Fruit fly (Drosophila melanogaster) whole organism, embryonic: ENCODE results near the gene CG6051.

Experiments
- Antp ChIP-seq: fragments of 200-800 bp; sonication (Bioruptor generic); optimal IDR thresholded peaks from 3 replicates; lab custom pipeline; 2016; ENCODE audit warnings: missing biosample characterization, missing genetic modification characterization
- CG10274 ChIP-seq: fragments of 200-800 bp; sonication (Bioruptor generic); optimal IDR thresholded peaks from 3 replicates; lab custom pipeline; 2017; ENCODE audit warnings: missing biosample characterization, mild to moderate bottlenecking, missing genetic modification characterization
- CG12744 ChIP-seq: fragments of 200-800 bp; sonication (Bioruptor generic); optimal IDR thresholded peaks from 2 replicates; lab custom pipeline; 2016; ENCODE audit warnings: missing biosample characterization, missing genetic modification characterization
- CG14441 ChIP-seq: fragments of 200-800 bp; sonication (Bioruptor generic); IDR thresholded peaks from 2 replicates; pipeline ENCODE4 v1.3.6; 2022; ENCODE audit warnings: missing biosample characterization, missing genetic modification characterization
- CG14667 ChIP-seq: fragments of 200-800 bp; sonication (Bioruptor generic); IDR thresholded peaks from 2 replicates; pipeline ENCODE4 v1.3.6; 2022; ENCODE audit warnings: missing biosample characterization, missing genetic modification characterization
- CG15269 ChIP-seq: fragments of 200-800 bp; sonication (Bioruptor generic); optimal IDR thresholded peaks from 2 replicates; lab custom pipeline; 2018; ENCODE audit warnings: missing biosample characterization, mild to moderate bottlenecking, missing genetic modification characterization, moderate library complexity
- CG15696 ChIP-seq: fragments of 200-800 bp; sonication (Bioruptor generic); optimal IDR thresholded peaks from 2 replicates; lab custom pipeline; 2019; ENCODE audit warnings: missing biosample characterization, mild to moderate bottlenecking, missing genetic modification characterization, moderate library complexity
- CG17568 ChIP-seq: fragments of 200-800 bp; sonication (Bioruptor generic); optimal IDR thresholded peaks from 2 replicates; lab custom pipeline; 2018; ENCODE audit warnings: missing biosample characterization, mild to moderate bottlenecking, missing genetic modification characterization, moderate library complexity
- CG3163 ChIP-seq: fragments of 200-800 bp; sonication (Bioruptor generic); optimal IDR thresholded peaks from 3 replicates; lab custom pipeline; 2016; ENCODE audit warnings: missing biosample characterization, missing genetic modification characterization
- CG32767 ChIP-seq: fragments of 200-800 bp; sonication (Bioruptor generic); IDR thresholded peaks from 2 replicates; pipeline ENCODE4 v1.3.6; 2022; ENCODE audit warnings: missing biosample characterization, missing genetic modification characterization
- CG3838 ChIP-seq: fragments of 200-800 bp; sonication (Bioruptor generic); optimal IDR thresholded peaks from 3 replicates; lab custom pipeline; 2016; ENCODE audit warnings: missing biosample characterization, missing genetic modification characterization
- CG4360 ChIP-seq: fragments of 200-800 bp; sonication (Bioruptor generic); IDR thresholded peaks from 2 replicates; pipeline ENCODE4 v1.3.6; 2022; ENCODE audit warnings: missing biosample characterization, missing genetic modification characterization
- CG6654 ChIP-seq: fragments of 200-800 bp; sonication (Bioruptor generic); optimal IDR thresholded peaks from 2 replicates; lab custom pipeline; 2017; ENCODE audit warnings: missing biosample characterization, mild to moderate bottlenecking, missing genetic modification characterization
- CG7928 ChIP-seq: fragments of 200-800 bp; sonication (Bioruptor generic); optimal IDR thresholded peaks from 2 replicates; lab custom pipeline; 2017; ENCODE audit warnings: missing biosample characterization, mild to moderate bottlenecking, missing genetic modification characterization
- CG8281 ChIP-seq: fragments of 200-800 bp; sonication (Bioruptor generic); optimal IDR thresholded peaks from 2 replicates; lab custom pipeline; 2018; ENCODE audit warnings: missing biosample characterization, mild to moderate bottlenecking, missing genetic modification characterization, moderate library complexity
- CG8924 ChIP-seq: fragments of 200-800 bp; optimal IDR thresholded peaks from 3 replicates; lab custom pipeline; 2019; ENCODE audit warnings: missing biosample characterization, mild to moderate bottlenecking, missing genetic modification characterization, moderate library complexity
- Chrac-16 ChIP-seq: fragments of 200-800 bp; sonication (Bioruptor generic); optimal IDR thresholded peaks from 3 replicates; lab custom pipeline; 2016; ENCODE audit warnings: missing biosample characterization, missing genetic modification characterization
- CrebB ChIP-seq: fragments of 200-800 bp; sonication (Bioruptor generic); optimal IDR thresholded peaks from 3 replicates; lab custom pipeline; 2018; ENCODE audit warnings: missing biosample characterization, mild to moderate bottlenecking, missing genetic modification characterization
- Dfd ChIP-seq, 2 experiments: fragments of >200 bp; optimal IDR thresholded peaks; 2 replicates each; lab custom pipeline; 2017; ENCODE audit warnings: missing biosample characterization in 2 of 2, missing genetic modification characterization in 2 of 2
- Dip2 ChIP-seq: fragments of 200-800 bp; sonication (Bioruptor generic); IDR thresholded peaks from 2 replicates; pipeline ENCODE4 v1.3.6; 2022; ENCODE audit warnings: missing biosample characterization, missing genetic modification characterization
- Dp ChIP-seq: fragments of 200-800 bp; sonication (Bioruptor generic); optimal IDR thresholded peaks from 2 replicates; lab custom pipeline; 2018; ENCODE audit warnings: missing biosample characterization, mild to moderate bottlenecking, missing genetic modification characterization, moderate library complexity
- Gug ChIP-seq: fragments of 200-800 bp; sonication (Bioruptor generic); IDR thresholded peaks from 4 replicates; pipeline ENCODE4 v1.3.6; 2022; ENCODE audit warnings: missing biosample characterization, missing genetic modification characterization
- Hmr ChIP-seq: fragments of 200-800 bp; sonication (Bioruptor generic); optimal IDR thresholded peaks from 3 replicates; lab custom pipeline; 2017; ENCODE audit warnings: mild to moderate bottlenecking, missing biosample characterization, missing genetic modification reagents, missing genetic modification characterization
- Hr3 ChIP-seq: fragments of 200-800 bp; sonication (Bioruptor generic); optimal IDR thresholded peaks from 3 replicates; lab custom pipeline; 2016; ENCODE audit warnings: missing biosample characterization, missing genetic modification characterization
- Hr51 ChIP-seq, 2 experiments: fragments of 200-800 bp; sonication (Bioruptor generic); optimal IDR thresholded peaks; 2 replicates in 1 of 2; 3 replicates in 1 of 2; lab custom pipeline; 2016 to 2018; ENCODE audit warnings: missing biosample characterization in 2 of 2, missing genetic modification characterization in 2 of 2, mild to moderate bottlenecking in 1 of 2, moderate library complexity in 1 of 2
- Hsf ChIP-seq: fragments of 200-800 bp; sonication (Bioruptor generic); optimal IDR thresholded peaks from 3 replicates; lab custom pipeline; 2016; ENCODE audit warnings: missing biosample characterization, missing genetic modification characterization
- Mes4 ChIP-seq: fragments of 200-800 bp; sonication (Bioruptor generic); optimal IDR thresholded peaks from 2 replicates; lab custom pipeline; 2016; ENCODE audit warnings: missing biosample characterization, missing genetic modification characterization
- NFAT ChIP-seq: fragments of 200-800 bp; sonication (Bioruptor generic); IDR thresholded peaks from 2 replicates; pipeline ENCODE4 v1.3.6; 2022; ENCODE audit warnings: missing biosample characterization, missing genetic modification characterization
- NK7.1 ChIP-seq: fragments of 200-800 bp; sonication (Bioruptor generic); optimal IDR thresholded peaks from 3 replicates; lab custom pipeline; 2016; ENCODE audit warnings: missing biosample characterization, missing genetic modification characterization
- Oli ChIP-seq: fragments of 200-800 bp; sonication (Bioruptor generic); optimal IDR thresholded peaks from 2 replicates; lab custom pipeline; 2018; ENCODE audit warnings: missing biosample characterization, mild to moderate bottlenecking, missing genetic modification characterization, moderate library complexity
- Side ChIP-seq: fragments of 200-800 bp; sonication (Bioruptor generic); optimal IDR thresholded peaks from 2 replicates; lab custom pipeline; 2016; ENCODE audit warnings: missing biosample characterization, missing genetic modification characterization
- Spps ChIP-seq: fragments of 200-800 bp; sonication (Bioruptor generic); optimal IDR thresholded peaks from 2 replicates; lab custom pipeline; 2018; ENCODE audit warnings: missing biosample characterization, mild to moderate bottlenecking, missing genetic modification characterization
- TFAM ChIP-seq: fragments of 200-800 bp; sonication (Bioruptor generic); optimal IDR thresholded peaks from 2 replicates; lab custom pipeline; 2017; ENCODE audit warnings: missing biosample characterization, missing genetic modification characterization, inconsistent platforms
- bigmax ChIP-seq: fragments of 200-800 bp; sonication (Bioruptor generic); optimal IDR thresholded peaks from 2 replicates; lab custom pipeline; 2018; ENCODE audit warnings: missing biosample characterization, mild to moderate bottlenecking, missing genetic modification characterization
- cato ChIP-seq: fragments of 200-800 bp; sonication (Bioruptor generic); optimal IDR thresholded peaks from 2 replicates; lab custom pipeline; 2016; ENCODE audit warnings: missing biosample characterization, missing genetic modification characterization, borderline replicate concordance
- chif ChIP-seq, 2 experiments: fragments of 200-800 bp; sonication (Bioruptor generic); optimal IDR thresholded peaks; 3 replicates each; lab custom pipeline; 2016; ENCODE audit warnings: missing biosample characterization in 2 of 2, missing genetic modification characterization in 2 of 2
- chn ChIP-seq: fragments of 200-800 bp; sonication (Bioruptor generic); optimal IDR thresholded peaks from 2 replicates; lab custom pipeline; 2016; ENCODE audit warnings: missing biosample characterization, missing genetic modification characterization
- esg ChIP-seq: fragments of 200-800 bp; sonication (Bioruptor generic); conservative IDR thresholded peaks from 2 replicates; pipeline ENCODE4 v1.3.6; 2022; ENCODE audit warnings: missing biosample characterization, missing genetic modification characterization
- fru ChIP-seq: fragments of >200 bp; optimal IDR thresholded peaks from 2 replicates; lab custom pipeline; 2017
- lilli ChIP-seq: fragments of 200-800 bp; sonication (Bioruptor generic); optimal IDR thresholded peaks from 3 replicates; lab custom pipeline; 2016; ENCODE audit warnings: missing biosample characterization, missing genetic modification characterization
- lov ChIP-seq, 2 experiments: fragments of 200-800 bp in 1 of 2; fragments of >200 bp in 1 of 2; sonication (Bioruptor generic) in 1 of 2; IDR thresholded peaks in 1 of 2; optimal IDR thresholded peaks in 1 of 2; 2 replicates in 1 of 2; 3 replicates in 1 of 2; pipeline versions ENCODE4 v1.3.6 to Lab custom; 2017 to 2022; ENCODE audit warnings: missing biosample characterization in 1 of 2, missing genetic modification characterization in 1 of 2
- onecut ChIP-seq: fragments of 200-800 bp; sonication (Bioruptor generic); IDR thresholded peaks from 2 replicates; pipeline ENCODE4 v1.3.6; 2022; ENCODE audit warnings: missing biosample characterization, missing genetic modification characterization
- otp ChIP-seq: fragments of 200-800 bp; sonication (Bioruptor generic); IDR thresholded peaks from 3 replicates; pipeline ENCODE4, ENCODE4 v1.3.6; 2022; ENCODE audit warnings: missing biosample characterization, missing genetic modification characterization
- pan ChIP-seq, 4 experiments: fragments of >200 bp in 3 of 4; fragments of 200-800 bp in 1 of 4; sonication (Bioruptor generic) in 1 of 4; optimal IDR thresholded peaks in 3 of 4; IDR thresholded peaks in 1 of 4; 2 replicates each; pipeline versions ENCODE4 v1.3.6 to Lab custom; 2017 to 2022; ENCODE audit warnings: missing biosample characterization in 2 of 4, missing genetic modification characterization in 2 of 4, mixed read lengths in 1 of 4
- pfk ChIP-seq: fragments of 200-800 bp; sonication (Bioruptor generic); optimal IDR thresholded peaks from 2 replicates; lab custom pipeline; 2018; ENCODE audit warnings: missing biosample characterization, mild to moderate bottlenecking, missing genetic modification characterization, moderate library complexity
- pros ChIP-seq: fragments of 200-800 bp; sonication (Bioruptor generic); optimal IDR thresholded peaks from 3 replicates; lab custom pipeline; 2019; ENCODE audit warnings: missing biosample characterization, mild to moderate bottlenecking, missing genetic modification characterization, moderate library complexity
- ro ChIP-seq: fragments of 200-800 bp; sonication (Bioruptor generic); IDR thresholded peaks from 2 replicates; pipeline ENCODE4 v1.3.6; 2022; ENCODE audit warnings: missing biosample characterization, missing genetic modification characterization
- scrt ChIP-seq: fragments of 200-800 bp; sonication (Bioruptor generic); optimal IDR thresholded peaks from 2 replicates; lab custom pipeline; 2018; ENCODE audit warnings: missing biosample characterization, mild to moderate bottlenecking, missing genetic modification characterization, moderate library complexity
- sob ChIP-seq: fragments of 200-800 bp; sonication (Bioruptor generic); IDR thresholded peaks from 2 replicates; pipeline ENCODE4 v1.3.6; 2022; ENCODE audit warnings: missing biosample characterization, missing genetic modification characterization
- trh ChIP-seq: fragments of 200-800 bp; sonication (Bioruptor generic); optimal IDR thresholded peaks from 2 replicates; lab custom pipeline; 2016; ENCODE audit warnings: missing biosample characterization, missing genetic modification characterization
- twi ChIP-seq: fragments of 200-800 bp; optimal IDR thresholded peaks from 2 replicates; lab custom pipeline; 2019; ENCODE audit warnings: missing biosample characterization, mild to moderate bottlenecking, missing genetic modification characterization, moderate library complexity

The CG6051 gene

dm6 chr3R:27137914-27138323 is 12.9 kb downstream of the CG6051 start (continued):
- TF ChIP-seq scrt (no peak), onecut (GFP tag; lab: Robert Waterston, UW) (no peak), CG17568 (no peak), Mes4 (GFP tag; lab: Kevin White, UChicago) (peak; percentile 60), pan (optimal IDR thresholded peaks at IDR 0.05; lab: Kevin White, UChicago) (no peak), pan (GFP tag; optimal IDR thresholded peaks at IDR 0.05 in 1 of 2, IDR thresholded peaks at IDR 0.05 in 1 of 2) (no peak), CG3163 (GFP tag; lab: Kevin White, UChicago) (no peak), Dfd (GFP tag; optimal IDR thresholded peaks at IDR 0.05; lab: Kevin White, UChicago) (no peak), CG15696 (tag; lab: Kevin White, UChicago) (no peak), lov (optimal IDR thresholded peaks at IDR 0.05; lab: Kevin White, UChicago) (no peak), lov (GFP tag; IDR thresholded peaks at IDR 0.05; lab: Robert Waterston, UW) (no peak), Antp (GFP tag; lab: Kevin White, UChicago) (peak; percentile 3), Gug (GFP tag; lab: Robert Waterston, UW) (no peak), Hsf (GFP tag; lab: Kevin White, UChicago) (no peak), bigmax (peak; percentile 23), Dip2 (GFP tag; lab: Robert Waterston, UW) (no peak), NK7.1 (no peak), cato (no peak), ro (GFP tag; lab: Robert Waterston, UW) (no peak), Oli (no peak), twi (peak; percentile 70), lilli (GFP tag; lab: Kevin White, UChicago) (no peak), CG14667 (no peak), NFAT (no peak), CG14441 (GFP tag; lab: Robert Waterston, UW) (no peak), Dp (GFP tag; lab: Kevin White, UChicago) (no peak), Hr51 (GFP tag; optimal IDR thresholded peaks at IDR 0.05; lab: Kevin White, UChicago) (peak in 1 of 2 experiments; percentile 13), CG32767 (GFP tag; lab: Robert Waterston, UW) (no peak), sob (GFP tag; lab: Robert Waterston, UW) (no peak), Chrac-16 (GFP tag; lab: Kevin White, UChicago) (no peak), otp (GFP tag; lab: Robert Waterston, UW) (0 out of 3 replicates have a peak, but pooled peaks have one; percentile 50), chn (GFP tag; lab: Kevin White, UChicago) (no peak), CG8281 (peak; percentile 21), CG3838 (GFP tag; lab: Kevin White, UChicago) (peak; percentile 22), esg (GFP tag; lab: Robert Waterston, UW) (no peak), Hr3 (GFP tag; lab: Kevin White, UChicago) (no peak), CG12744 (no peak), Hmr (peak; percentile 24), chif (GFP tag; optimal IDR thresholded peaks at IDR 0.05; lab: Kevin White, UChicago) (no peak), TFAM (GFP tag; lab: Kevin White, UChicago) (peak; percentile 10), fru (lab: Kevin White, UChicago) (no peak), pros (GFP tag; lab: Kevin White, UChicago) (peak; percentile 1), CG4360 (GFP tag; lab: Robert Waterston, UW) (peak; percentile 91), CG6654 (GFP tag; lab: Kevin White, UChicago) (no peak), Side (GFP tag; lab: Kevin White, UChicago) (no peak), CG8924 (peak; percentile 24), CG7928 (no peak), CG10274 (GFP tag; lab: Kevin White, UChicago) (no peak), Spps (tag; lab: Kevin White, UChicago) (no peak), pfk (no peak), CrebB (tag; lab: Kevin White, UChicago) (peak; percentile 50), CG15269 (peak; percentile 8), trh (GFP tag; lab: Kevin White, UChicago) (peak; percentile 24)
